Worm (Caenorhabditis elegans) whole organism, L4 larva: ENCODE data around the gene C26E6.12.

Source experiments
- F49E8.2 ChIP-seq: sonication (generic microtip); optimal IDR thresholded peaks from 2 replicates; lab custom pipeline; 2016; ENCODE audit warnings: missing compliant biosample characterization, mild to moderate bottlenecking, missing genetic modification characterization, borderline replicate concordance
- R02D3.7 ChIP-seq: fragments of 150-350 bp; sonication (generic microtip); optimal IDR thresholded peaks from 3 replicates; lab custom pipeline; 2014; ENCODE audit warnings: missing biosample characterization, missing genetic modification characterization
- aha-1 ChIP-seq: fragments of 150-350 bp; peaks from one replicate; lab custom pipeline; 2014; ENCODE audit warnings: missing biosample characterization, missing genetic modification characterization
- ama-1 ChIP-seq: fragments of 150-350 bp; optimal IDR thresholded peaks from 2 replicates; lab custom pipeline; 2014; ENCODE audit warnings: inconsistent platforms, mixed read lengths
- ceh-82 ChIP-seq: sonication (generic microtip); optimal IDR thresholded peaks from 2 replicates; lab custom pipeline; 2017; ENCODE audit warnings: missing biosample characterization, missing genetic modification characterization
- cey-2 ChIP-seq: sonication (generic microtip); optimal IDR thresholded peaks from 3 replicates; lab custom pipeline; 2017; ENCODE audit warnings: missing genetic modification characterization, mild to moderate bottlenecking, missing compliant biosample characterization, antibody characterized with exemption, borderline replicate concordance; ENCODE audit not compliant: insufficient read depth
- daf-16 ChIP-seq, 3 experiments: sonication (generic microtip); optimal IDR thresholded peaks; 2 replicates each; lab custom pipeline; 2016 to 2017; ENCODE audit warnings: missing genetic modification characterization in 3 of 3, missing genetic modification reagents in 3 of 3, mild to moderate bottlenecking in 2 of 3, missing compliant biosample characterization in 2 of 3, missing biosample characterization in 1 of 3, moderate library complexity in 1 of 3
- daf-19 ChIP-seq: fragments of 200-800 bp; sonication (Bioruptor generic); conservative IDR thresholded peaks from 2 replicates; pipeline ENCODE4 v1.3.6; 2022; ENCODE audit warnings: missing genetic modification characterization, missing compliant biosample characterization
- dmd-6 ChIP-seq: fragments of 200-800 bp; sonication (Bioruptor generic); IDR thresholded peaks from 2 replicates; pipeline ENCODE4 v1.3.6; 2022; ENCODE audit warnings: missing genetic modification reagents, missing genetic modification characterization, missing compliant biosample characterization
- dmd-8 ChIP-seq: fragments of 200-800 bp; sonication (Bioruptor generic); IDR thresholded peaks from 2 replicates; pipeline ENCODE4 v1.3.6; 2022; ENCODE audit warnings: missing genetic modification characterization, missing compliant biosample characterization
- dmd-9 ChIP-seq: fragments of 200-800 bp; sonication (Bioruptor generic); IDR thresholded peaks from 2 replicates; pipeline ENCODE4 v1.3.6; 2022; ENCODE audit warnings: missing genetic modification reagents, missing genetic modification characterization, missing compliant biosample characterization
- dve-1 ChIP-seq: sonication (generic microtip); optimal IDR thresholded peaks from 2 replicates; lab custom pipeline; 2017; ENCODE audit warnings: antibody characterized with exemption, mild to moderate bottlenecking, missing genetic modification characterization, missing compliant biosample characterization; ENCODE audit not compliant: insufficient read depth
- egl-27 ChIP-seq: sonication (generic microtip); optimal IDR thresholded peaks from 3 replicates; lab custom pipeline; 2017; ENCODE audit warnings: missing biosample characterization, missing genetic modification reagents, missing genetic modification characterization
- hif-1 ChIP-seq, 2 experiments: sonication (generic microtip); optimal IDR thresholded peaks; 2 replicates each; lab custom pipeline; 2016 to 2017; ENCODE audit warnings: missing compliant biosample characterization in 2 of 2, missing genetic modification characterization in 2 of 2, missing genetic modification reagents in 2 of 2, missing genotype in 2 of 2, mild to moderate bottlenecking in 1 of 2
- hlh-11 ChIP-seq: fragments of 200-800 bp; sonication (Bioruptor generic); optimal IDR thresholded peaks from 2 replicates; lab custom pipeline; 2018; ENCODE audit warnings: mild to moderate bottlenecking, missing genetic modification characterization, missing compliant biosample characterization
- hmg-1.1 ChIP-seq: fragments of 200-800 bp; sonication (Bioruptor generic); IDR thresholded peaks from 2 replicates; pipeline ENCODE4 v1.3.6; 2022; ENCODE audit warnings: missing genetic modification reagents, missing genetic modification characterization, missing compliant biosample characterization
- jun-1 ChIP-seq: fragments of 150-350 bp; optimal IDR thresholded peaks from 2 replicates; lab custom pipeline; 2014; ENCODE audit warnings: missing biosample characterization, missing genetic modification reagents, missing genetic modification characterization
- lim-7 ChIP-seq: fragments of 200-800 bp; sonication (Bioruptor generic); IDR thresholded peaks from 2 replicates; pipeline ENCODE4 v1.3.6; 2022; ENCODE audit warnings: missing genetic modification characterization, missing compliant biosample characterization
- lin-1 ChIP-seq: fragments of 200-800 bp; sonication (Bioruptor generic); IDR thresholded peaks from 2 replicates; pipeline ENCODE4 v1.3.6; 2022; ENCODE audit warnings: missing genetic modification reagents, missing genetic modification characterization, missing compliant biosample characterization
- lin-13 ChIP-seq: fragments of 150-350 bp; optimal IDR thresholded peaks from 2 replicates; lab custom pipeline; 2014; ENCODE audit warnings: missing biosample characterization, missing genetic modification reagents, missing genetic modification characterization
- lin-38 ChIP-seq: fragments of 200-800 bp; sonication (Bioruptor generic); IDR thresholded peaks from 2 replicates; pipeline ENCODE4 v1.3.6; 2022; ENCODE audit warnings: missing genetic modification reagents, missing genetic modification characterization, missing compliant biosample characterization
- lir-3 ChIP-seq: sonication (generic microtip); optimal IDR thresholded peaks from 2 replicates; lab custom pipeline; 2016; ENCODE audit warnings: mild to moderate bottlenecking, missing genetic modification characterization, missing compliant biosample characterization
- lsy-2 ChIP-seq, 2 experiments: fragments of 150-350 bp in 1 of 2; sonication (generic microtip) in 1 of 2; optimal IDR thresholded peaks; 2 replicates each; lab custom pipeline; 2014 to 2017; ENCODE audit warnings: missing biosample characterization in 2 of 2, missing genetic modification characterization in 2 of 2
- mdt-29 ChIP-seq: fragments of 200-800 bp; sonication (Bioruptor generic); IDR thresholded peaks from 2 replicates; pipeline ENCODE4 v1.3.6; 2022; ENCODE audit warnings: missing genetic modification reagents, missing genetic modification characterization, missing compliant biosample characterization
- mep-1 ChIP-seq: fragments of 150-350 bp; sonication (generic microtip); optimal IDR thresholded peaks from 3 replicates; lab custom pipeline; 2014; ENCODE audit warnings: missing biosample characterization, missing genetic modification characterization
- mxl-2 ChIP-seq: fragments of 200-800 bp; sonication (Bioruptor generic); conservative IDR thresholded peaks from 2 replicates; pipeline ENCODE4 v1.3.6; 2022; ENCODE audit warnings: missing genetic modification reagents, missing genetic modification characterization, missing compliant biosample characterization
- nhr-102 ChIP-seq: sonication (generic microtip); optimal IDR thresholded peaks from 2 replicates; lab custom pipeline; 2016; ENCODE audit warnings: mild to moderate bottlenecking, missing genetic modification characterization, moderate library complexity, missing compliant biosample characterization
- nhr-111 ChIP-seq: fragments of 200-800 bp; sonication (Bioruptor generic); optimal IDR thresholded peaks from 2 replicates; lab custom pipeline; 2018; ENCODE audit warnings: mild to moderate bottlenecking, missing genetic modification characterization, missing compliant biosample characterization
- nhr-28 ChIP-seq: fragments of 150-350 bp; optimal IDR thresholded peaks from 2 replicates; lab custom pipeline; 2014; ENCODE audit warnings: missing biosample characterization, missing genetic modification characterization
- nhr-42 ChIP-seq: fragments of 200-800 bp; sonication (Bioruptor generic); IDR thresholded peaks from 2 replicates; pipeline ENCODE4 v1.3.6; 2022; ENCODE audit warnings: missing genetic modification characterization, missing compliant biosample characterization
- nhr-48 ChIP-seq: sonication (generic microtip); optimal IDR thresholded peaks from 2 replicates; lab custom pipeline; 2016; ENCODE audit warnings: mild to moderate bottlenecking, missing genetic modification characterization, missing compliant biosample characterization
- nhr-77 ChIP-seq: fragments of 150-350 bp; optimal IDR thresholded peaks from 2 replicates; lab custom pipeline; 2014; ENCODE audit warnings: missing biosample characterization, missing genetic modification characterization
- pqm-1 ChIP-seq: sonication (generic microtip); optimal IDR thresholded peaks from 2 replicates; lab custom pipeline; 2017; ENCODE audit warnings: missing biosample characterization, missing genetic modification characterization
- sdz-12 ChIP-seq: fragments of 200-800 bp; sonication (Bioruptor generic); optimal IDR thresholded peaks from 2 replicates; lab custom pipeline; 2018; ENCODE audit warnings: mild to moderate bottlenecking, missing genetic modification characterization, missing compliant biosample characterization
- skn-1 ChIP-seq: fragments of 150-350 bp; optimal IDR thresholded peaks from 2 replicates; lab custom pipeline; 2014; ENCODE audit warnings: missing biosample characterization, missing genetic modification characterization
- spr-3 ChIP-seq: fragments of 200-800 bp; sonication (Bioruptor generic); optimal IDR thresholded peaks from 2 replicates; lab custom pipeline; 2018; ENCODE audit warnings: mild to moderate bottlenecking, missing genetic modification characterization, missing compliant biosample characterization
- tra-1 ChIP-seq: fragments of 200-800 bp; sonication (Bioruptor generic); IDR thresholded peaks from 2 replicates; pipeline ENCODE4 v1.3.6; 2022; ENCODE audit warnings: missing genetic modification reagents, missing genetic modification characterization, missing compliant biosample characterization
- unc-130 ChIP-seq: sonication (generic microtip); optimal IDR thresholded peaks from 2 replicates; lab custom pipeline; 2016; ENCODE audit warnings: missing genetic modification reagents, missing genetic modification characterization, missing compliant biosample characterization
- vab-7 ChIP-seq: fragments of 200-800 bp; sonication (Bioruptor generic); IDR thresholded peaks from 2 replicates; pipeline ENCODE4 v1.3.6; 2022; ENCODE audit warnings: missing genetic modification reagents, missing genetic modification characterization, missing compliant biosample characterization
- zag-1 ChIP-seq: fragments of 150-350 bp; optimal IDR thresholded peaks from 2 replicates; lab custom pipeline; 2014; ENCODE audit warnings: missing biosample characterization, missing genetic modification characterization
- zfp-3 ChIP-seq: fragments of 200-800 bp; sonication (Bioruptor generic); conservative IDR thresholded peaks from 2 replicates; pipeline ENCODE4 v1.3.6; 2022; ENCODE audit warnings: missing genetic modification reagents, missing genetic modification characterization, missing compliant biosample characterization
- zip-11 ChIP-seq: fragments of 200-800 bp; sonication (Bioruptor generic); IDR thresholded peaks from 2 replicates; pipeline ENCODE4 v1.3.6; 2022; ENCODE audit warnings: missing genetic modification characterization, missing compliant biosample characterization

C26E6.12 gene

DNA sequence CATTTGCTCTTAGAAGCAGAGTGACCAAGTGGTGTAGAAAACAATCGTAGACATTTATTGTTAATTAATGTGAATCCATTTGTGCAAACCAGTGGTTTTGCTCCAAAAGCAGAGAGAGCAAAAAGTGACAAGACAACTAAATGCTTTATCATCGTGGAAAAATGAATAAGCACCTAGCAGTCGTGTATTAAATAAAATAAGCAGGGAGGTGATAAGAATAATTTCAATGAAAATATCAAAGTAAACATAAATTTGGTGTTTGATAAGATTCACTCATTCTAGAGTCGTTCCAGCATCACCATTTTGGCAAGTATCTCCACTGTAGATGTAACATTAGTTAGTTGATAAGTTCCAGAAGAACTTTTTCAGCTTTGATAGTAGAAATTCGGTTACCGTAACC is 44.8 kb downstream of the C26E6.12 start, which contains the start of gene clec-6:
Gene clec-6 (minus strand): TSS at position 154 of the 400 bp plus-strand sequence.
- peak; percentile 36; the same call in 1 of the 2 replicates for TF ChIP-seq dmd-6 (GFP tag; lab: Robert Waterston, UW)
- no peak for TF ChIP-seq daf-16 (GFP tag; optimal IDR thresholded peaks at IDR 0.05; lab: Kevin White, UChicago)
- peak; percentile 42 for TF ChIP-seq daf-16 (tag; optimal IDR thresholded peaks at IDR 0.05; lab: Kevin White, UChicago)
- TF ChIP-seq pqm-1 (tag; lab: Kevin White, UChicago): no peak
- TF ChIP-seq egl-27 (tag; lab: Kevin White, UChicago): no peak
- peak; percentile 8 for TF ChIP-seq nhr-28

DNA sequence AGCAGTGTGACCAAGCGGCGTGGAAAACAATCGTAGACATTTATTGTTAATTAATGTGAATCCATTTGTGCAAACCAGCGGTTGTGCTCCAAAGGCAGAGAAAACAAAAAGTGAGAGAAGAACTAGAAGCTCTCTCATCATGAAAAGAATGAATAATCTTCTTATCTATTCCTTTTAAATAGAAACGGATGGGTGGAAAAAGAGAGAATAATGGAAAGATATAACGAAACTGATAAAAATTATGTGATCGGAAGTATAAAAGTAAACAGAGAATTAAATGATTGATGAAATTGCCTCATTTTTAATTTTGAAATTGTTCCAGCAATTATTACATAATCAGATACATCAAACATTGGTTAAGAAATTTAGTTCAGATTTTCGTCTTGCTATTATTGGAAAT is 48.6 kb downstream of the C26E6.12 start, which contains the start of gene clec-5:
Gene clec-5 (minus strand): TSS at position 178 of the 400 bp plus-strand sequence.
- TF ChIP-seq aha-1 (no peak), dmd-9 (GFP tag; lab: Robert Waterston, UW) (no peak), zip-11 (GFP tag; lab: Robert Waterston, UW) (no peak), hif-1 (tag; optimal IDR thresholded peaks at IDR 0.05; lab: Kevin White, UChicago) (no peak), daf-16 (GFP tag; optimal IDR thresholded peaks at IDR 0.05; lab: Kevin White, UChicago) (no peak), daf-16 (tag; optimal IDR thresholded peaks at IDR 0.05; lab: Kevin White, UChicago) (peak; percentile 17), unc-130 (no peak), egl-27 (tag; lab: Kevin White, UChicago) (no peak), skn-1 (no peak), dve-1 (peak; percentile 13), R02D3.7 (no peak), nhr-102 (no peak), hmg-1.1 (GFP tag; lab: Robert Waterston, UW) (no peak), mxl-2 (GFP tag; lab: Robert Waterston, UW) (no peak), nhr-48 (tag; lab: Kevin White, UChicago) (no peak), lin-38 (GFP tag; lab: Robert Waterston, UW) (no peak), nhr-77 (tag; lab: Kevin White, UChicago) (no peak), lir-3 (tag; lab: Kevin White, UChicago) (no peak), pqm-1 (tag; lab: Kevin White, UChicago) (peak; percentile 56), lsy-2 (tag; optimal IDR thresholded peaks at IDR 0.05; lab: Kevin White, UChicago) (no peak), jun-1 (tag; lab: Kevin White, UChicago) (no peak), mdt-29 (GFP tag; lab: Robert Waterston, UW) (no peak), lim-7 (GFP tag; lab: Robert Waterston, UW) (no peak), sdz-12 (GFP tag; lab: Kevin White, UChicago) (no peak)

DNA sequence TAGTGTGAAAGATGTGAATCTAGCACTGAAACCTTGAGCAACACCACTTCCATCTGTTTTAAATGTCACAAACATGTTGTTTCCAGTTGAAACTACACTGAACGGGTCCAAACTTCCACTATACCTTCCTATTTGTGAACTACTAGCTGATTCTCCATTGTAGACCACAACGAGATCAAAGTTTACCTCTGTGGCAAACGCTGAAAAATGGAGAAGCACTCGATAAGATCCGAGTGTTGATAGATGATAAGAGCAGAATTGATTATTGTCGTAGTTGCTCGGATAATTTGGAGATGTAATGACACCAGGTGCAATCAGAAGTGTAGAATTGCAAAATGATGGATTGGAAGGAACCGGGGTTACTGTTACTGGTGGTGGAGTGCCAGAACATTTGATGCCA is 50.1 kb downstream of the C26E6.12 start:
- no peak for TF ChIP-seq nhr-42
- no peak for TF ChIP-seq daf-16 (GFP tag; optimal IDR thresholded peaks at IDR 0.05; lab: Kevin White, UChicago)
- TF ChIP-seq daf-16 (tag; optimal IDR thresholded peaks at IDR 0.05; lab: Kevin White, UChicago): peak; percentile 22
- TF ChIP-seq vab-7 (GFP tag; lab: Robert Waterston, UW): no peak
- no peak for TF ChIP-seq lim-7 (GFP tag; lab: Robert Waterston, UW)
- TF ChIP-seq dmd-6 (GFP tag; lab: Robert Waterston, UW): 0 out of 2 replicates have a peak, but pooled peaks have one; percentile 17
- no peak for TF ChIP-seq zfp-3 (GFP tag; lab: Robert Waterston, UW)
- no peak for TF ChIP-seq ama-1 (lab: Kevin White, UChicago)
- no peak for TF ChIP-seq skn-1
- TF ChIP-seq mep-1 (tag; lab: Kevin White, UChicago): no peak
- no peak for TF ChIP-seq ceh-82 (tag; lab: Kevin White, UChicago)
- TF ChIP-seq tra-1 (GFP tag; lab: Robert Waterston, UW): no peak
- no peak for TF ChIP-seq spr-3 (GFP tag; lab: Kevin White, UChicago)
- TF ChIP-seq F49E8.2 (tag; lab: Kevin White, UChicago): no peak
- TF ChIP-seq hlh-11 (tag; lab: Kevin White, UChicago): peak; percentile 12
- TF ChIP-seq mdt-29 (GFP tag; lab: Robert Waterston, UW): no peak
- no peak for TF ChIP-seq zag-1 (tag; lab: Kevin White, UChicago)
- TF ChIP-seq lin-1: no peak
- TF ChIP-seq lin-13 (GFP tag; lab: Kevin White, UChicago): no peak
- TF ChIP-seq cey-2 (tag; lab: Kevin White, UChicago): no peak
- no peak for TF ChIP-seq daf-19 (GFP tag; lab: Robert Waterston, UW)
- TF ChIP-seq zip-11 (GFP tag; lab: Robert Waterston, UW): no peak
- TF ChIP-seq nhr-28: peak; percentile 11
- no peak for TF ChIP-seq lir-3 (tag; lab: Kevin White, UChicago)
- TF ChIP-seq dmd-8 (GFP tag; lab: Robert Waterston, UW): no peak
- no peak for TF ChIP-seq lsy-2 (tag; optimal IDR thresholded peaks at IDR 0.05; lab: Kevin White, UChicago)
- TF ChIP-seq pqm-1 (tag; lab: Kevin White, UChicago): peak; percentile 38
- no peak for TF ChIP-seq nhr-111 (GFP tag; lab: Kevin White, UChicago)
- no peak for TF ChIP-seq aha-1
